Worm (Caenorhabditis elegans) whole organism, young adult: ENCODE data around the gene fce-2.

Experiments
- B0035.1 ChIP-seq: sonication (generic microtip); optimal IDR thresholded peaks from 2 replicates; lab custom pipeline; 2016; ENCODE audit warnings: missing genetic modification characterization, mild to moderate bottlenecking, missing compliant biosample characterization, missing genotype, missing genetic modification reagents
- B0336.3 ChIP-seq: fragments of 200-800 bp; sonication (Bioruptor generic); IDR thresholded peaks from 2 replicates; pipeline ENCODE4 v1.3.6; 2022; ENCODE audit warnings: missing genetic modification characterization, missing compliant biosample characterization
- D2030.7 ChIP-seq: fragments of 200-800 bp; sonication (Bioruptor generic); IDR thresholded peaks from 2 replicates; pipeline ENCODE4 v1.3.6; 2022; ENCODE audit warnings: missing genetic modification reagents, missing genetic modification characterization, missing compliant biosample characterization
- F10E7.11 ChIP-seq: sonication (generic microtip); optimal IDR thresholded peaks from 2 replicates; lab custom pipeline; 2017; ENCODE audit warnings: mild to moderate bottlenecking, missing genetic modification characterization, moderate library complexity, missing compliant biosample characterization
- F22D6.2 ChIP-seq: sonication (generic microtip); optimal IDR thresholded peaks from 2 replicates; lab custom pipeline; 2016; ENCODE audit warnings: mild to moderate bottlenecking, missing genetic modification characterization, missing compliant biosample characterization
- F23B12.7 ChIP-seq: sonication (generic microtip); optimal IDR thresholded peaks from 2 replicates; lab custom pipeline; 2017; ENCODE audit warnings: missing genetic modification characterization, mild to moderate bottlenecking, missing compliant biosample characterization, antibody characterized with exemption, moderate library complexity; ENCODE audit not compliant: insufficient read depth
- F33H1.4 ChIP-seq: fragments of 200-800 bp; sonication (Bioruptor generic); IDR thresholded peaks from 2 replicates; pipeline ENCODE4 v1.3.6; 2022; ENCODE audit warnings: missing genetic modification reagents, missing genetic modification characterization, missing compliant biosample characterization
- F39B2.1 ChIP-seq: fragments of 200-800 bp; sonication (Bioruptor generic); IDR thresholded peaks from 2 replicates; pipeline ENCODE4 v1.3.6; 2022; ENCODE audit warnings: missing genetic modification reagents, missing genetic modification characterization, missing compliant biosample characterization
- F57C9.4 ChIP-seq: sonication (generic microtip); optimal IDR thresholded peaks from 2 replicates; lab custom pipeline; 2017; ENCODE audit warnings: mild to moderate bottlenecking, missing genetic modification characterization, missing compliant biosample characterization
- K11D2.4 ChIP-seq: fragments of 200-800 bp; sonication (Bioruptor generic); IDR thresholded peaks from 2 replicates; pipeline ENCODE4 v1.3.6; 2022; ENCODE audit warnings: missing genetic modification reagents, missing genetic modification characterization, missing compliant biosample characterization
- T26A5.8 ChIP-seq: sonication (generic microtip); optimal IDR thresholded peaks from 2 replicates; lab custom pipeline; 2016; ENCODE audit warnings: missing genetic modification characterization, missing compliant biosample characterization
- Y56A3A.18 ChIP-seq: fragments of 200-800 bp; sonication (Bioruptor generic); IDR thresholded peaks from 2 replicates; pipeline ENCODE4 v1.3.6; 2022; ENCODE audit warnings: missing genetic modification reagents, missing genetic modification characterization, missing compliant biosample characterization
- Y67H2A.10 ChIP-seq: fragments of 200-800 bp; sonication (Bioruptor generic); conservative IDR thresholded peaks from 2 replicates; pipeline ENCODE4 v1.3.6; 2022; ENCODE audit warnings: missing genetic modification reagents, missing genetic modification characterization, missing compliant biosample characterization
- Y79H2A.3 ChIP-seq: fragments of 200-800 bp; sonication (Bioruptor generic); conservative IDR thresholded peaks from 2 replicates; pipeline ENCODE4 v1.3.6; 2022; ENCODE audit warnings: missing genetic modification reagents, missing genetic modification characterization, missing compliant biosample characterization
- akir-1 ChIP-seq: fragments of 200-800 bp; sonication (Bioruptor generic); optimal IDR thresholded peaks from 2 replicates; lab custom pipeline; 2018; ENCODE audit warnings: mild to moderate bottlenecking, missing genetic modification characterization, moderate library complexity, missing compliant biosample characterization
- attf-3 ChIP-seq: fragments of 200-800 bp; sonication (Bioruptor generic); conservative IDR thresholded peaks from 2 replicates; pipeline ENCODE4 v1.3.6; 2022; ENCODE audit warnings: missing genetic modification reagents, missing genetic modification characterization, missing compliant biosample characterization
- attf-6 ChIP-seq: fragments of 200-800 bp; sonication (Bioruptor generic); IDR thresholded peaks from 2 replicates; pipeline ENCODE4 v1.3.6; 2022; ENCODE audit warnings: missing genetic modification reagents, missing genetic modification characterization, missing compliant biosample characterization
- bed-1 ChIP-seq: fragments of 200-800 bp; sonication (Bioruptor generic); IDR thresholded peaks from 2 replicates; pipeline ENCODE4 v1.3.6; 2022; ENCODE audit warnings: missing genetic modification reagents, missing genetic modification characterization, missing compliant biosample characterization
- bed-2 ChIP-seq: fragments of 200-800 bp; sonication (Bioruptor generic); IDR thresholded peaks from 2 replicates; pipeline ENCODE4 v1.3.6; 2022; ENCODE audit warnings: missing genetic modification reagents, missing genetic modification characterization, missing compliant biosample characterization
- ceh-100 ChIP-seq: fragments of 200-800 bp; sonication (Bioruptor generic); IDR thresholded peaks from 2 replicates; pipeline ENCODE4 v1.3.6; 2022; ENCODE audit warnings: missing genetic modification reagents, missing genetic modification characterization, missing compliant biosample characterization
- ceh-27 ChIP-seq: fragments of 200-800 bp; sonication (Bioruptor generic); optimal IDR thresholded peaks from 2 replicates; lab custom pipeline; 2018; ENCODE audit warnings: mild to moderate bottlenecking, missing genetic modification characterization, moderate library complexity, missing compliant biosample characterization
- ceh-40 ChIP-seq: fragments of 200-800 bp; sonication (Bioruptor generic); IDR thresholded peaks from 2 replicates; pipeline ENCODE4 v1.3.6; 2022; ENCODE audit warnings: missing genetic modification characterization, missing compliant biosample characterization
- ceh-58 ChIP-seq: fragments of 200-800 bp; sonication (Bioruptor generic); IDR thresholded peaks from 2 replicates; pipeline ENCODE4 v1.3.6; 2022; ENCODE audit warnings: missing genetic modification characterization, missing compliant biosample characterization
- ceh-79 ChIP-seq: sonication (generic microtip); optimal IDR thresholded peaks from 2 replicates; lab custom pipeline; 2017; ENCODE audit warnings: mild to moderate bottlenecking, missing genetic modification characterization, missing compliant biosample characterization
- egl-44 ChIP-seq: fragments of 200-800 bp; sonication (Bioruptor generic); IDR thresholded peaks from 2 replicates; pipeline ENCODE4 v1.3.6; 2022; ENCODE audit warnings: missing genetic modification reagents, missing genetic modification characterization, missing compliant biosample characterization
- egrh-3 ChIP-seq: fragments of 200-800 bp; sonication (Bioruptor generic); IDR thresholded peaks from 2 replicates; pipeline ENCODE4 v1.3.6; 2022; ENCODE audit warnings: missing genetic modification reagents, missing genetic modification characterization, missing compliant biosample characterization
- ets-4 ChIP-seq: fragments of 200-800 bp; sonication (Bioruptor generic); optimal IDR thresholded peaks from 2 replicates; lab custom pipeline; 2018; ENCODE audit warnings: mild to moderate bottlenecking, missing genetic modification characterization, missing compliant biosample characterization
- him-1 ChIP-seq: sonication (generic microtip); optimal IDR thresholded peaks from 2 replicates; lab custom pipeline; 2016; ENCODE audit warnings: missing genotype, missing genetic modification reagents, missing genetic modification characterization, missing compliant biosample characterization
- hrde-1 ChIP-seq: sonication (generic microtip); optimal IDR thresholded peaks from 2 replicates; lab custom pipeline; 2016; ENCODE audit warnings: missing genetic modification characterization, mild to moderate bottlenecking, missing compliant biosample characterization, moderate library complexity, missing genotype, missing genetic modification reagents, borderline replicate concordance
- hsf-1 ChIP-seq: fragments of 200-800 bp; sonication (Bioruptor generic); IDR thresholded peaks from 2 replicates; pipeline ENCODE4 v1.3.6; 2022; ENCODE audit warnings: missing genetic modification reagents, missing genetic modification characterization, missing compliant biosample characterization
- lin-35 ChIP-seq, 3 experiments: fragments of 150-350 bp in 2 of 3; sonication (generic microtip) in 1 of 3; optimal IDR thresholded peaks; 2 replicates each; lab custom pipeline; 2014 to 2018; ENCODE audit warnings: missing biosample characterization in 3 of 3, missing genetic modification characterization in 3 of 3, missing genetic modification reagents in 3 of 3
- lin-54 ChIP-seq: fragments of 200-800 bp; sonication (Bioruptor generic); optimal IDR thresholded peaks from 2 replicates; lab custom pipeline; 2018; ENCODE audit warnings: mild to moderate bottlenecking, missing genetic modification characterization, missing compliant biosample characterization
- lsl-1 ChIP-seq: fragments of 200-800 bp; sonication (Bioruptor generic); optimal IDR thresholded peaks from 2 replicates; lab custom pipeline; 2018; ENCODE audit warnings: mild to moderate bottlenecking, missing genetic modification characterization, moderate library complexity, missing compliant biosample characterization
- madf-10 ChIP-seq: sonication (generic microtip); optimal IDR thresholded peaks from 2 replicates; lab custom pipeline; 2016; ENCODE audit warnings: mild to moderate bottlenecking, missing genetic modification characterization, missing compliant biosample characterization
- madf-6 ChIP-seq: fragments of 200-800 bp; sonication (Bioruptor generic); IDR thresholded peaks from 2 replicates; pipeline ENCODE4 v1.3.6; 2022; ENCODE audit warnings: missing genetic modification reagents, missing genetic modification characterization, missing compliant biosample characterization
- mes-4 ChIP-seq: sonication (generic microtip); optimal IDR thresholded peaks from 2 replicates; lab custom pipeline; 2016; ENCODE audit warnings: missing genotype, missing genetic modification characterization, missing compliant biosample characterization
- nfyb-1 ChIP-seq: fragments of 200-800 bp; sonication (Bioruptor generic); IDR thresholded peaks from 2 replicates; pipeline ENCODE4 v1.3.6; 2022; ENCODE audit warnings: missing genetic modification reagents, missing genetic modification characterization, missing compliant biosample characterization
- nhr-120 ChIP-seq: fragments of 200-800 bp; sonication (Bioruptor generic); IDR thresholded peaks from 2 replicates; pipeline ENCODE4 v1.3.6; 2022; ENCODE audit warnings: missing genetic modification characterization, missing compliant biosample characterization
- nhr-27 ChIP-seq: fragments of 200-800 bp; sonication (Bioruptor generic); optimal IDR thresholded peaks from 2 replicates; lab custom pipeline; 2018; ENCODE audit warnings: mild to moderate bottlenecking, missing genetic modification characterization, moderate library complexity, missing compliant biosample characterization
- pbrm-1 ChIP-seq: fragments of 200-800 bp; sonication (Bioruptor generic); IDR thresholded peaks from 2 replicates; pipeline ENCODE4 v1.3.6; 2022; ENCODE audit warnings: missing genetic modification reagents, missing genetic modification characterization, missing compliant biosample characterization
- snpc-3.4 ChIP-seq: sonication (generic microtip); optimal IDR thresholded peaks from 2 replicates; lab custom pipeline; 2017; ENCODE audit warnings: missing genetic modification characterization, mild to moderate bottlenecking, missing compliant biosample characterization, antibody characterized with exemption, moderate library complexity, missing genotype, missing genetic modification reagents
- snpc-4 ChIP-seq, 5 experiments: fragments of 150-350 bp in 1 of 5; sonication (generic microtip) in 4 of 5; optimal IDR thresholded peaks; 2 replicates each; lab custom pipeline; 2014 to 2018; ENCODE audit warnings: missing genetic modification characterization in 5 of 5, missing biosample characterization in 3 of 5, antibody characterized with exemption in 2 of 5, mild to moderate bottlenecking in 2 of 5, missing compliant biosample characterization in 2 of 5, missing genotype in 2 of 5, moderate library complexity in 2 of 5, missing genetic modification reagents in 1 of 5
- tlf-1 ChIP-seq: fragments of 200-800 bp; sonication (Bioruptor generic); optimal IDR thresholded peaks from 2 replicates; lab custom pipeline; 2018; ENCODE audit warnings: mild to moderate bottlenecking, missing genetic modification characterization, missing compliant biosample characterization
- unc-62 ChIP-seq: fragments of 150-350 bp; optimal IDR thresholded peaks from 2 replicates; lab custom pipeline; 2014; ENCODE audit warnings: missing biosample characterization, missing genetic modification reagents, missing genetic modification characterization
- zfh-2 ChIP-seq: fragments of 200-800 bp; sonication (Bioruptor generic); conservative IDR thresholded peaks from 2 replicates; pipeline ENCODE4 v1.3.6; 2022; ENCODE audit warnings: missing genetic modification reagents, missing genetic modification characterization, missing compliant biosample characterization
- ztf-25 ChIP-seq: fragments of 200-800 bp; sonication (Bioruptor generic); IDR thresholded peaks from 2 replicates; pipeline ENCODE4 v1.3.6; 2022; ENCODE audit warnings: missing genetic modification reagents, missing genetic modification characterization, missing compliant biosample characterization
- ztf-3 ChIP-seq: fragments of 200-800 bp; sonication (Bioruptor generic); optimal IDR thresholded peaks from 2 replicates; lab custom pipeline; 2018; ENCODE audit warnings: mild to moderate bottlenecking, missing genetic modification characterization, missing compliant biosample characterization
- ztf-6 ChIP-seq: fragments of 200-800 bp; sonication (Bioruptor generic); IDR thresholded peaks from 2 replicates; pipeline ENCODE4 v1.3.6; 2022; ENCODE audit warnings: missing genetic modification reagents, missing genetic modification characterization, missing compliant biosample characterization

Gene fce-2

DNA sequence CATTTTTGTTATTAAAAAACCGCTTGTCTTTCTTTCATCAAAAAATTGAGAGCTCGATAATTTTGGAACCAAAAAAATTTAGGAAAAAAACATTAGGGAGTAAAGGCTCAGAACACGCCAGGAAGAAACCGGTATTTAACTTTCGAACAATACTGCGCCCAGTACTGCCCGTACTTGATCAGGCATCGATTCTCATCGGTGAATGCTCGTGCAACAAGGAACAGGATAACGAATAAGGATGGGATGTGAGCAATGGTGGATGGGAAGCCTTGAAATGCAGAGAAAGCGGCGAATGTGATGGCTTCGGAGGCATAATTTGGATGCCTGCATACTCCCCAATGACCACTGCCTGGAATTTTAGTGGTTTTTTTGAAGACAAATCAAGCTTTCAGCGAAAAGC, 55.7 kb downstream of the fce-2 start (continued):
- TF ChIP-seq lin-35 (GFP tag; optimal IDR thresholded peaks at IDR 0.05; lab: Kevin White, UChicago) = no peak
- TF ChIP-seq zfh-2 (GFP tag; lab: Robert Waterston, UW) = no peak
- peak; percentile 66; the same call in 1 of the 2 replicates for TF ChIP-seq egl-44
- no peak for TF ChIP-seq ceh-79
- TF ChIP-seq ets-4 (GFP tag; lab: Kevin White, UChicago) = no peak
- no peak for TF ChIP-seq ztf-6 (GFP tag; lab: Robert Waterston, UW)
- TF ChIP-seq ceh-40 (GFP tag; lab: Robert Waterston, UW) = peak; percentile 52; the same call in 1 of the 2 replicates
- no peak for TF ChIP-seq bed-2 (GFP tag; lab: Robert Waterston, UW)
- no peak for TF ChIP-seq F22D6.2 (tag; lab: Kevin White, UChicago)
- TF ChIP-seq ztf-25 = no peak
- peak; percentile 13; the same call in 1 of the 2 replicates for TF ChIP-seq F39B2.1 (GFP tag; lab: Robert Waterston, UW)
- no peak for TF ChIP-seq F10E7.11 (tag; lab: Kevin White, UChicago)
- TF ChIP-seq nfyb-1 (GFP tag; lab: Robert Waterston, UW) = no peak
- TF ChIP-seq ztf-3 = no peak
- no peak for TF ChIP-seq tlf-1
- no peak for TF ChIP-seq ceh-58 (GFP tag; lab: Robert Waterston, UW)
- no peak for TF ChIP-seq T26A5.8 (tag; lab: Kevin White, UChicago)
- TF ChIP-seq F57C9.4 (tag; lab: Kevin White, UChicago) = no peak
- peak; percentile 66 for TF ChIP-seq B0336.3 (GFP tag; lab: Robert Waterston, UW)
- TF ChIP-seq ceh-100 (GFP tag; lab: Robert Waterston, UW) = no peak
- no peak for TF ChIP-seq Y56A3A.18
- peak; percentile 43 for TF ChIP-seq F33H1.4 (GFP tag; lab: Robert Waterston, UW)
- peak; percentile 43 for TF ChIP-seq lin-54
- no peak for TF ChIP-seq B0035.1 (tag; lab: Kevin White, UChicago)
- no peak for TF ChIP-seq F23B12.7
- no peak for TF ChIP-seq lsl-1
- no peak for TF ChIP-seq mes-4 (tag; lab: Kevin White, UChicago)
- TF ChIP-seq nhr-120 (GFP tag; lab: Robert Waterston, UW) = no peak
- 0 out of 2 replicates have a peak, but pooled peaks have one; percentile 41 for TF ChIP-seq hsf-1 (GFP tag; lab: Robert Waterston, UW)
- no peak for TF ChIP-seq Y79H2A.3 (GFP tag; lab: Robert Waterston, UW)
- no peak for TF ChIP-seq K11D2.4 (GFP tag; lab: Robert Waterston, UW)
- no peak for TF ChIP-seq Y67H2A.10 (GFP tag; lab: Robert Waterston, UW)
- no peak for TF ChIP-seq him-1 (tag; lab: Kevin White, UChicago)
- peak; percentile 80 for TF ChIP-seq attf-6 (GFP tag; lab: Robert Waterston, UW)
- TF ChIP-seq bed-1 (GFP tag; lab: Robert Waterston, UW) = no peak
- no peak for TF ChIP-seq snpc-4 (GFP tag; optimal IDR thresholded peaks at IDR 0.05; lab: Kevin White, UChicago)
- no peak for TF ChIP-seq snpc-4 (tag; optimal IDR thresholded peaks at IDR 0.05; lab: Kevin White, UChicago)
- TF ChIP-seq attf-3 (GFP tag; lab: Robert Waterston, UW) = no peak
- TF ChIP-seq D2030.7 (GFP tag; lab: Robert Waterston, UW) = peak; percentile 30; the same call in 1 of the 2 replicates
- TF ChIP-seq pbrm-1 (GFP tag; lab: Robert Waterston, UW) = peak; percentile 59; the same call in 1 of the 2 replicates
- TF ChIP-seq nhr-27 (tag; lab: Kevin White, UChicago) = no peak
- no peak for TF ChIP-seq ceh-27 (GFP tag; lab: Kevin White, UChicago)
- no peak for TF ChIP-seq madf-10 (tag; lab: Kevin White, UChicago)
- TF ChIP-seq unc-62 (GFP tag; lab: Kevin White, UChicago) = no peak
- TF ChIP-seq hrde-1 = no peak
- no peak for TF ChIP-seq snpc-3.4 (tag; lab: Kevin White, UChicago)
- TF ChIP-seq akir-1 = no peak
- peak; percentile 74 for TF ChIP-seq madf-6 (GFP tag; lab: Robert Waterston, UW)
- TF ChIP-seq egrh-3 (GFP tag; lab: Robert Waterston, UW) = no peak
